Worm (Caenorhabditis elegans): ENCODE data around the gene R148.4.

R148.4 gene

DNA sequence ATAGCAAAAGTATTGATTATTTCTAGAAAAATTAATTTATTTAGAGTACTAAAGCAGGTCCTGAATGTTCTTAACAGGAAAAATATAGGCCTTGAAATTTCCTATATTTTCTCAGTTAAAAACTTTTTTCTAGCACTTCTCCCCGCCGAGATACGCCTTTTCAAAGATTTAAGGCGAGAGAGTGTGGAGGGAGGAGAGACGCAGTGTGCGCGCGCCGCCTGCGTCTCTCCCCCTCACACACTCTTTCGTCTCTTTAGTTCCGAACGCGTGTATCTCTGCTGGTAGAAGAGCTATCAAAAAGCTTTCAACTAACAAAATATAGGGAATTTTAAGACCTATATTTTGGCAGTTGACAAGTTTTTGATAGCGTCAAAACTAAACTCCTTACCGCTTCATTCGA is 26.5 kb downstream of the R148.4 start:
- TF ChIP-seq let-526 (GFP tag; IDR thresholded peaks at IDR 0.05), result no peak
- peak; percentile 93 for TF ChIP-seq hmg-1.2 (GFP tag; IDR thresholded peaks at IDR 0.05)

DNA sequence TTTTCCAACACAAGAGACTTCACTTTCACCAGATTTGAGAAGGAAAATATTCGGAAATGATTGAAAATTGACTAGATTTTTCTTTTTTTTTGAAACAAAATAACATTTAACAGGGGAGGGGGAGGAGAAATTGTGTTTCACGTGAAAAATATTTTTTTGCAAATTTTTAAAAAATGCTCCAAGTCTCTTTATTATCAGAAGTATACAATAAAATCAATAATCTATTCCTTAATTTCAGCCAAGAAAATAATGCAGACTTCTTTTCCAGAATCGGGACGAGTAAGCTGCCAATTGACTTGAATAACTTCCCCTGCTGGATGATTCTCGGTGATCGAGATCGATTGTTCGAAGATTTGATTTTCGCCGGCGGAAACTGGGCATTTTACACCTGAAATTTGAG is 26.9 kb downstream of the R148.4 start, which contains the start of gene R148.7:
Gene R148.7 (minus strand): TSS at position 101 of the 400 bp plus-strand sequence.
- TF ChIP-seq atf-7 (tag; optimal IDR thresholded peaks at IDR 0.05) (no peak), ama-1 (optimal IDR thresholded peaks at IDR 0.05) (no peak), ama-1 (GFP tag; optimal IDR thresholded peaks at IDR 0.05) (no peak), ztf-28 (GFP tag; IDR thresholded peaks at IDR 0.05) (no peak), K11D2.4 (GFP tag; IDR thresholded peaks at IDR 0.05) (no peak), aptf-3 (GFP tag; IDR thresholded peaks at IDR 0.05) (no peak), lag-1 (GFP tag; IDR thresholded peaks at IDR 0.05) (no peak), madf-3 (GFP tag; IDR thresholded peaks at IDR 0.05) (no peak), B0019.2 (GFP tag; conservative IDR thresholded peaks at IDR 0.05) (no peak), cebp-1 (GFP tag; IDR thresholded peaks at IDR 0.05) (no peak), cebp-1 (tag; optimal IDR thresholded peaks at IDR 0.05) (no peak), unc-130 (GFP tag; optimal IDR thresholded peaks at IDR 0.05) (no peak), ztf-22 (GFP tag; optimal IDR thresholded peaks at IDR 0.05) (no peak), nhr-27 (tag; optimal IDR thresholded peaks at IDR 0.05) (no peak)

- TF ChIP-seq Y79H2A.3 (GFP tag; conservative IDR thresholded peaks at IDR 0.05) (no peak), lin-40 (tag; optimal IDR thresholded peaks at IDR 0.05) (no peak), aptf-2 (GFP tag; conservative IDR thresholded peaks at IDR 0.05) (0 out of 2 replicates have a peak, but pooled peaks have one; percentile 11)
These were observed 28.0 kb downstream of the R148.4 start, which contains the start of gene heh-1 for ce11 chrIII:3199416-3199815. heh-1 (minus strand) TSS chrIII:3199516.

- TF ChIP-seq snpc-1.1 (tag; optimal IDR thresholded peaks at IDR 0.05; ENCODE audit: insufficient read depth) (no peak), tbp1 (GFP tag; optimal IDR thresholded peaks at IDR 0.05) (no peak), attf-5 (GFP tag; optimal IDR thresholded peaks at IDR 0.05) (no peak), egl-18 (GFP tag; IDR thresholded peaks at IDR 0.05) (no peak), F23B12.7 (tag; optimal IDR thresholded peaks at IDR 0.05; ENCODE audit: insufficient read depth) (no peak), Y79H2A.3 (GFP tag; conservative IDR thresholded peaks at IDR 0.05) (no peak), ztf-28 (GFP tag; IDR thresholded peaks at IDR 0.05) (no peak), D2030.7 (GFP tag; IDR thresholded peaks at IDR 0.05) (no peak), dpff-1 (tag; optimal IDR thresholded peaks at IDR 0.05) (no peak), repo-1 (tag; optimal IDR thresholded peaks at IDR 0.05) (no peak), let-526 (GFP tag; IDR thresholded peaks at IDR 0.05) (no peak), B0336.3 (GFP tag; IDR thresholded peaks at IDR 0.05) (no peak), rcor-1 (GFP tag; IDR thresholded peaks at IDR 0.05) (no peak), F22D6.2 (tag; optimal IDR thresholded peaks at IDR 0.05) (no peak), hrde-1 (tag; optimal IDR thresholded peaks at IDR 0.05; ENCODE audit: borderline replicate concordance) (no peak), madf-6 (GFP tag; IDR thresholded peaks at IDR 0.05) (no peak), Y56A3A.18 (GFP tag; IDR thresholded peaks at IDR 0.05) (no peak), F55B11.4 (tag; optimal IDR thresholded peaks at IDR 0.05; ENCODE audit: borderline replicate concordance, insufficient read depth) (no peak), F10E7.11 (tag; optimal IDR thresholded peaks at IDR 0.05) (no peak)
These were observed 29.2 kb downstream of the R148.4 start for ce11 chrIII:3200563-3200962.
